Fruit fly (Drosophila melanogaster): ENCODE measurements around the gene CG32277.

The CG32277 gene

dm6 chr3L:3197464-3197863, 7.8 kb downstream of the CG32277 start, which contains the start of gene CG14966 (continued):
- TF ChIP-seq Bteb2 (GFP tag; optimal IDR thresholded peaks at IDR 0.05) (peak; percentile 23), wor (GFP tag; IDR thresholded peaks at IDR 0.05) (no peak), pfk (GFP tag; optimal IDR thresholded peaks at IDR 0.05) (peak; percentile 11), Bgb (GFP tag; IDR thresholded peaks at IDR 0.05; ENCODE audit: partially characterized antibody) (peak; percentile 96), NFAT (GFP tag; IDR thresholded peaks at IDR 0.05) (no peak; the same call in 1 of the 2 replicates), CG10147 (GFP tag; optimal IDR thresholded peaks at IDR 0.05) (peak; percentile 5), CG6791 (GFP tag; IDR thresholded peaks at IDR 0.05; ENCODE audit: partially characterized antibody) (peak; percentile 91), jing (GFP tag; optimal IDR thresholded peaks at IDR 0.05) (no peak), CG8359 (GFP tag; optimal IDR thresholded peaks at IDR 0.05; ENCODE audit: borderline replicate concordance) (no peak), dm (GFP tag; optimal IDR thresholded peaks at IDR 0.05) (no peak), org-1 (GFP tag; optimal IDR thresholded peaks at IDR 0.05) (no peak), Scr (GFP tag; IDR thresholded peaks at IDR 0.05; ENCODE audit: partially characterized antibody) (peak; percentile 89), CG12299 (tag; optimal IDR thresholded peaks at IDR 0.05) (no peak), tx (GFP tag; optimal IDR thresholded peaks at IDR 0.05) (no peak), Tbp (GFP tag; optimal IDR thresholded peaks at IDR 0.05) (no peak), CG6854 (GFP tag; optimal IDR thresholded peaks at IDR 0.05) (no peak), phol (tag; optimal IDR thresholded peaks at IDR 0.05) (peak; percentile 35), Blimp-1 (GFP tag; optimal IDR thresholded peaks at IDR 0.05) (no peak), CG15073 (GFP tag; optimal IDR thresholded peaks at IDR 0.05) (no peak), CG10321 (GFP tag; IDR thresholded peaks at IDR 0.05) (no peak), Ets65A (GFP tag) (peak; percentile 27), CG18764 (GFP tag; optimal IDR thresholded peaks at IDR 0.05) (no peak), dan (GFP tag; IDR thresholded peaks at IDR 0.05) (no peak), CG14965 (GFP tag; optimal IDR thresholded peaks at IDR 0.05; ENCODE audit: borderline replicate concordance) (no peak), sima (GFP tag; optimal IDR thresholded peaks at IDR 0.05) (no peak), CG11093 (GFP tag; IDR thresholded peaks at IDR 0.05) (no peak), CG3726 (GFP tag; IDR thresholded peaks at IDR 0.05) (no peak), Max (GFP tag; optimal IDR thresholded peaks at IDR 0.05) (peak; percentile 36), CG4854 (GFP tag; optimal IDR thresholded peaks at IDR 0.05) (peak; percentile 19), nerfin-1 (tag; optimal IDR thresholded peaks at IDR 0.05) (peak; percentile 31), scrt (GFP tag; optimal IDR thresholded peaks at IDR 0.05) (peak; percentile 96), tio (GFP tag; optimal IDR thresholded peaks at IDR 0.05) (no peak), CG33213 (GFP tag; optimal IDR thresholded peaks at IDR 0.05) (peak; percentile 30), dpn (GFP tag; optimal IDR thresholded peaks at IDR 0.05) (peak; percentile 20 to 48), unpg (GFP tag; optimal IDR thresholded peaks at IDR 0.05) (peak; percentile 4), ind (GFP tag; optimal IDR thresholded peaks at IDR 0.05) (peak; percentile 19), Ptx1 (GFP tag; IDR thresholded peaks at IDR 0.05) (peak; percentile 23; the same call in 1 of the 2 replicates), sqz (GFP tag; optimal IDR thresholded peaks at IDR 0.05) (no peak), stwl (tag; optimal IDR thresholded peaks at IDR 0.05) (peak; percentile 43), her (GFP tag; optimal IDR thresholded peaks at IDR 0.05) (no peak), Stat92E (GFP tag; optimal IDR thresholded peaks at IDR 0.05) (peak in 1 of 3 experiments; percentile 80), dmrt11E (tag; optimal IDR thresholded peaks at IDR 0.05) (no peak), ac (GFP tag; optimal IDR thresholded peaks at IDR 0.05) (no peak), CG4617 (GFP tag; optimal IDR thresholded peaks at IDR 0.05; ENCODE audit: borderline replicate concordance) (peak; percentile 7), CG7786 (GFP tag; optimal IDR thresholded peaks at IDR 0.05) (peak; percentile 0), CG1233 (GFP tag; optimal IDR thresholded peaks at IDR 0.05) (no peak), CG10979 (tag; optimal IDR thresholded peaks at IDR 0.05) (peak; percentile 1), CG31224 (GFP tag; IDR thresholded peaks at IDR 0.05) (no peak), CG13894 (tag; optimal IDR thresholded peaks at IDR 0.05) (peak; percentile 58), CG2129 (GFP tag; IDR thresholded peaks at IDR 0.05; ENCODE audit: partially characterized antibody) (peak; percentile 80)

All from whole organism, embryonic.